Fruit fly (Drosophila melanogaster) whole organism, embryonic: ENCODE measurements around the gene Etl1.

ENCODE experiments used
- Atf6 ChIP-seq: fragments of 200-800 bp; sonication (Bioruptor generic); IDR thresholded peaks from 2 replicates; pipeline ENCODE4 v1.3.6; 2022; ENCODE audit warnings: missing biosample characterization, missing genetic modification characterization
- Bdp1 ChIP-seq: fragments of 200-800 bp; sonication (Bioruptor generic); optimal IDR thresholded peaks from 3 replicates; lab custom pipeline; 2016; ENCODE audit warnings: missing biosample characterization, missing genetic modification characterization
- CG10462 ChIP-seq: fragments of 200-800 bp; sonication (Bioruptor generic); optimal IDR thresholded peaks from 2 replicates; lab custom pipeline; 2016; ENCODE audit warnings: missing biosample characterization, missing genetic modification characterization
- CG10654 ChIP-seq: fragments of 200-800 bp; sonication (Bioruptor generic); optimal IDR thresholded peaks from 2 replicates; lab custom pipeline; 2016; ENCODE audit warnings: missing biosample characterization, missing genetic modification characterization
- CG11398 ChIP-seq: fragments of 200-800 bp; sonication (Bioruptor generic); optimal IDR thresholded peaks from 2 replicates; lab custom pipeline; 2016; ENCODE audit warnings: missing biosample characterization, missing genetic modification characterization
- CG12104 ChIP-seq: fragments of 200-800 bp; sonication (Bioruptor generic); optimal IDR thresholded peaks from 3 replicates; lab custom pipeline; 2016; ENCODE audit warnings: missing biosample characterization, missing genetic modification characterization
- CG1233 ChIP-seq: fragments of 200-800 bp; sonication (Bioruptor generic); optimal IDR thresholded peaks from 4 replicates; lab custom pipeline; 2018; ENCODE audit warnings: missing biosample characterization, mild to moderate bottlenecking, missing genetic modification characterization
- CG2116 ChIP-seq: fragments of 200-800 bp; sonication (Bioruptor generic); optimal IDR thresholded peaks from 3 replicates; lab custom pipeline; 2018; ENCODE audit warnings: missing biosample characterization, mild to moderate bottlenecking, missing genetic modification characterization
- CG2889 ChIP-seq: fragments of 200-800 bp; sonication (Bioruptor generic); IDR thresholded peaks from 3 replicates; pipeline ENCODE4 v1.3.6; 2022; ENCODE audit warnings: missing biosample characterization, missing genetic modification characterization
- CG30431 ChIP-seq: fragments of 200-800 bp; sonication (Bioruptor generic); optimal IDR thresholded peaks from 2 replicates; lab custom pipeline; 2017; ENCODE audit warnings: missing biosample characterization, missing genetic modification characterization
- CG31224 ChIP-seq: fragments of 200-800 bp; sonication (Bioruptor generic); IDR thresholded peaks from 2 replicates; pipeline ENCODE4 v1.3.6; 2022; ENCODE audit warnings: missing biosample characterization, missing genetic modification characterization
- CG32772 ChIP-seq: fragments of 200-800 bp; sonication (Bioruptor generic); IDR thresholded peaks from 2 replicates; pipeline ENCODE4 v1.3.6; 2022; ENCODE audit warnings: missing biosample characterization, missing genetic modification characterization
- CG43689 ChIP-seq: fragments of 200-800 bp; sonication (Bioruptor generic); IDR thresholded peaks from 2 replicates; pipeline ENCODE4 v1.3.6; 2022; ENCODE audit warnings: missing biosample characterization, missing genetic modification characterization
- CG6272 ChIP-seq: fragments of 200-800 bp; sonication (Bioruptor generic); IDR thresholded peaks from 2 replicates; pipeline ENCODE4 v1.3.6; 2022; ENCODE audit warnings: missing biosample characterization, missing genetic modification characterization
- CG6654 ChIP-seq: fragments of 200-800 bp; sonication (Bioruptor generic); optimal IDR thresholded peaks from 2 replicates; lab custom pipeline; 2017; ENCODE audit warnings: missing biosample characterization, mild to moderate bottlenecking, missing genetic modification characterization
- CG6791 ChIP-seq: fragments of 200-800 bp; sonication (Bioruptor generic); IDR thresholded peaks from 3 replicates; pipeline ENCODE4 v1.3.6; 2022; ENCODE audit warnings: missing biosample characterization, missing genetic modification characterization; ENCODE audit not compliant: partially characterized antibody
- CG7372 ChIP-seq: fragments of 200-800 bp; sonication (Bioruptor generic); IDR thresholded peaks from 2 replicates; pipeline ENCODE4 v1.3.6; 2022; ENCODE audit warnings: missing biosample characterization, missing genetic modification characterization
- CG8089 ChIP-seq: fragments of 200-800 bp; sonication (Bioruptor generic); optimal IDR thresholded peaks from 3 replicates; lab custom pipeline; 2016; ENCODE audit warnings: missing biosample characterization, missing genetic modification characterization
- CG9609 ChIP-seq: fragments of 200-800 bp; sonication (Bioruptor generic); optimal IDR thresholded peaks from 3 replicates; lab custom pipeline; 2016; ENCODE audit warnings: missing biosample characterization, missing genetic modification characterization
- CHES-1-like ChIP-seq: fragments of 200-800 bp; sonication (Bioruptor generic); optimal IDR thresholded peaks from 2 replicates; lab custom pipeline; 2016; ENCODE audit warnings: missing biosample characterization, missing genetic modification characterization
- Camta ChIP-seq: fragments of 200-800 bp; sonication (Bioruptor generic); optimal IDR thresholded peaks from 2 replicates; lab custom pipeline; 2016; ENCODE audit warnings: missing biosample characterization, missing genetic modification characterization
- CrebB ChIP-seq: fragments of 200-800 bp; sonication (Bioruptor generic); optimal IDR thresholded peaks from 3 replicates; lab custom pipeline; 2018; ENCODE audit warnings: missing biosample characterization, mild to moderate bottlenecking, missing genetic modification characterization
- Elba2 ChIP-seq: fragments of 200-800 bp; sonication (Bioruptor generic); optimal IDR thresholded peaks from 3 replicates; lab custom pipeline; 2016; ENCODE audit warnings: missing biosample characterization, missing genetic modification characterization
- MBD-R2 ChIP-seq: fragments of 200-800 bp; sonication (Bioruptor generic); IDR thresholded peaks from 2 replicates; pipeline ENCODE4 v1.3.6; 2022; ENCODE audit warnings: missing biosample characterization, missing genetic modification characterization
- MTF-1 ChIP-seq: fragments of 200-800 bp; sonication (Bioruptor generic); optimal IDR thresholded peaks from 2 replicates; lab custom pipeline; 2018; ENCODE audit warnings: missing biosample characterization, mild to moderate bottlenecking, missing genetic modification characterization, borderline replicate concordance
- Med ChIP-seq: fragments of 200-800 bp; sonication (Bioruptor generic); peaks from one replicate; lab custom pipeline; 2016; ENCODE audit warnings: missing biosample characterization, missing genetic modification characterization, mild to moderate bottlenecking, inconsistent platforms, moderate library complexity
- NC2β ChIP-seq: fragments of 200-800 bp; sonication (Bioruptor generic); optimal IDR thresholded peaks from 2 replicates; lab custom pipeline; 2016; ENCODE audit warnings: missing biosample characterization, missing genetic modification characterization
- Side ChIP-seq: fragments of 200-800 bp; sonication (Bioruptor generic); optimal IDR thresholded peaks from 2 replicates; lab custom pipeline; 2016; ENCODE audit warnings: missing biosample characterization, missing genetic modification characterization
- Six4 ChIP-seq: fragments of 200-800 bp; sonication (Bioruptor generic); optimal IDR thresholded peaks from 2 replicates; lab custom pipeline; 2016; ENCODE audit warnings: missing biosample characterization, missing genetic modification characterization
- Sox102F ChIP-seq: fragments of 200-800 bp; sonication (Bioruptor generic); optimal IDR thresholded peaks from 2 replicates; lab custom pipeline; 2018; ENCODE audit warnings: missing biosample characterization, mild to moderate bottlenecking, missing genetic modification characterization, moderate library complexity
- Sry-β ChIP-seq: fragments of 200-800 bp; sonication (Bioruptor generic); optimal IDR thresholded peaks from 2 replicates; lab custom pipeline; 2018; ENCODE audit warnings: missing biosample characterization, mild to moderate bottlenecking, missing genetic modification characterization, moderate library complexity
- Sry-δ ChIP-seq: fragments of 200-800 bp; sonication (Bioruptor generic); optimal IDR thresholded peaks from 2 replicates; lab custom pipeline; 2016; ENCODE audit warnings: missing biosample characterization, missing genetic modification characterization
- amos ChIP-seq: fragments of 200-800 bp; sonication (Bioruptor generic); IDR thresholded peaks from 2 replicates; pipeline ENCODE4 v1.3.6; 2022; ENCODE audit warnings: missing biosample characterization, missing genetic modification characterization; ENCODE audit not compliant: partially characterized antibody
- az2 ChIP-seq: fragments of 200-800 bp; sonication (Bioruptor generic); optimal IDR thresholded peaks from 3 replicates; lab custom pipeline; 2016; ENCODE audit warnings: missing biosample characterization, missing genetic modification characterization
- bowl ChIP-seq: fragments of 200-800 bp; sonication (Bioruptor generic); IDR thresholded peaks from 2 replicates; pipeline ENCODE4 v1.3.6; 2022; ENCODE audit warnings: missing biosample characterization, missing genetic modification characterization
- btn ChIP-seq: fragments of 200-800 bp; sonication (Bioruptor generic); optimal IDR thresholded peaks from 2 replicates; lab custom pipeline; 2016; ENCODE audit warnings: missing biosample characterization, missing genetic modification characterization
- crp ChIP-seq, 2 experiments: fragments of 200-800 bp; sonication (Bioruptor generic); optimal IDR thresholded peaks; 2 replicates in 1 of 2; 3 replicates in 1 of 2; lab custom pipeline; 2017; ENCODE audit warnings: missing biosample characterization in 2 of 2, missing genetic modification characterization in 2 of 2, mild to moderate bottlenecking in 1 of 2, moderate library complexity in 1 of 2
- da ChIP-seq: fragments of 200-800 bp; sonication (Bioruptor generic); optimal IDR thresholded peaks from 2 replicates; lab custom pipeline; 2016; ENCODE audit warnings: missing biosample characterization, missing genetic modification characterization
- dimm ChIP-seq: fragments of 200-800 bp; sonication (Bioruptor generic); IDR thresholded peaks from 2 replicates; pipeline ENCODE4 v1.3.6; 2022; ENCODE audit warnings: missing biosample characterization, missing genetic modification characterization
- emc ChIP-seq: fragments of 200-800 bp; sonication (Bioruptor generic); optimal IDR thresholded peaks from 2 replicates; lab custom pipeline; 2016; ENCODE audit warnings: missing biosample characterization, missing genetic modification characterization
- fd96Cb ChIP-seq: fragments of 200-800 bp; sonication (Bioruptor generic); optimal IDR thresholded peaks from 2 replicates; lab custom pipeline; 2018; ENCODE audit warnings: missing biosample characterization, mild to moderate bottlenecking, missing genetic modification characterization, moderate library complexity
- hbn ChIP-seq: fragments of 200-800 bp; sonication (Bioruptor generic); IDR thresholded peaks from 2 replicates; pipeline ENCODE4 v1.3.6; 2022; ENCODE audit warnings: missing biosample characterization, missing genetic modification characterization; ENCODE audit not compliant: partially characterized antibody
- odd ChIP-seq: fragments of 200-800 bp; sonication (Bioruptor generic); optimal IDR thresholded peaks from 2 replicates; lab custom pipeline; 2017; ENCODE audit warnings: missing biosample characterization, mild to moderate bottlenecking, missing genetic modification characterization
- pho ChIP-seq: fragments of 200-800 bp; sonication (Bioruptor generic); optimal IDR thresholded peaks from 2 replicates; lab custom pipeline; 2016; ENCODE audit warnings: missing biosample characterization, missing genetic modification characterization
- pnt ChIP-seq: fragments of 200-800 bp; sonication (Bioruptor generic); optimal IDR thresholded peaks from 3 replicates; lab custom pipeline; 2016; ENCODE audit warnings: missing biosample characterization, missing genetic modification characterization
- sug ChIP-seq: fragments of 200-800 bp; optimal IDR thresholded peaks from 2 replicates; lab custom pipeline; 2019; ENCODE audit warnings: missing biosample characterization, mild to moderate bottlenecking, missing genetic modification characterization, moderate library complexity
- tap ChIP-seq: fragments of 200-800 bp; optimal IDR thresholded peaks from 3 replicates; lab custom pipeline; 2019; ENCODE audit warnings: missing biosample characterization, mild to moderate bottlenecking, missing genetic modification characterization, moderate library complexity
- unc-4 ChIP-seq: fragments of 200-800 bp; sonication (Bioruptor generic); IDR thresholded peaks from 2 replicates; pipeline ENCODE4 v1.3.6; 2022; ENCODE audit warnings: missing biosample characterization, missing genetic modification characterization; ENCODE audit not compliant: partially characterized antibody
- wdn ChIP-seq: fragments of 200-800 bp; sonication (Bioruptor generic); IDR thresholded peaks from 2 replicates; pipeline ENCODE4 v1.3.6; 2022; ENCODE audit warnings: missing biosample characterization, missing genetic modification characterization
- zf30C ChIP-seq: fragments of 200-800 bp; sonication (Bioruptor generic); optimal IDR thresholded peaks from 3 replicates; lab custom pipeline; 2018; ENCODE audit warnings: missing biosample characterization, mild to moderate bottlenecking, missing genetic modification characterization

Gene Etl1

DNA sequence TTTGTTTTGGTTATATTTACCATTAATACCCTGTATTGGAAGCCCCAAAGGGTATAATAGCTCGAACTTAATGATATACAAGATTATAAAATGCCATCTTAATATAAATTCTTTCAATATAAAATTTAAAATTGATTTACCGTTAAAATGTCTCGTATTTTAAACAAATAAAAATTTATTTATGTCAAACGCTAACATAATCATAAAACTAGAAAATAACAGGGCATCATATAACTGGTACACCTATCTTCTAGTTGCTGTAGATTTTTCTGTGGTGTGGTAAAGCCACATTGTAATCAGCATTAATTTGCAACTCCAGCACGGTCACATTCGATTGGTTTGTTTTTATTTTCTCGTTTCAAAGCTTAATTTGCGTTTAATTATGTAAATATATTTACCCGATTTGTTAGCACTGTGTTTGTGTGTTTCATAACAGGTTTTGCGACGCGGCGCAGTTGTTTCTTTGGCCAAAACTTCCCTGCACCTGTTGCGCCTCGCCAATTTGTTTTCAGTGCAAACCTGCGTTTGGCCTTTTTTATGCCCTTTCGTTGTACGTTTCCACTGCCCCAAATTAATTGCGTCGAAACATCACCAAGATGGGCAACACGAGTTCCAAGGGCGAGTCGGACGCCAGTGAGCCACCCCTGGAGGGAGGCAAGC lies 44.7 kb upstream of the Etl1 start, which contains the start of the genes CG4658 and CG5846 (continued):
- TF ChIP-seq CG8089 (GFP tag; lab: Kevin White, UChicago) (peak; percentile 72), da (GFP tag; lab: Kevin White, UChicago) (peak; percentile 82), CG31224 (GFP tag; lab: Robert Waterston, UW) (peak; percentile 90), Sry-β (GFP tag; lab: Kevin White, UChicago) (peak; percentile 39), CG7372 (GFP tag; lab: Robert Waterston, UW) (peak; percentile 81), wdn (GFP tag; lab: Robert Waterston, UW) (peak; percentile 87), hbn (GFP tag; lab: Robert Waterston, UW) (no peak), unc-4 (no peak), CG43689 (peak; percentile 64; the same call in 1 of the 2 replicates), Elba2 (GFP tag; lab: Kevin White, UChicago) (peak; percentile 61), CG10462 (GFP tag; lab: Kevin White, UChicago) (peak; percentile 93), fd96Cb (tag; lab: Kevin White, UChicago) (peak; percentile 95), dimm (peak; percentile 76), crp (GFP tag; optimal IDR thresholded peaks at IDR 0.05; lab: Kevin White, UChicago) (peak in 1 of 2 experiments; percentile 60), CG30431 (peak; percentile 73), pnt (peak; percentile 58), CG10654 (GFP tag; lab: Kevin White, UChicago) (peak; percentile 93), CrebB (tag; lab: Kevin White, UChicago) (peak; percentile 76), NC2β (GFP tag; lab: Kevin White, UChicago) (peak; percentile 84), Sox102F (peak; percentile 98), odd (GFP tag; lab: Kevin White, UChicago) (peak; percentile 89), CG1233 (GFP tag; lab: Kevin White, UChicago) (peak; percentile 89), emc (GFP tag; lab: Kevin White, UChicago) (peak; percentile 30), az2 (peak; percentile 96), zf30C (GFP tag; lab: Kevin White, UChicago) (peak; percentile 25), MBD-R2 (peak; percentile 92), amos (GFP tag; lab: Robert Waterston, UW) (no peak), Sry-δ (peak; percentile 44), CG6654 (peak; percentile 45), Six4 (GFP tag; lab: Kevin White, UChicago) (peak; percentile 94), sug (tag; lab: Kevin White, UChicago) (peak; percentile 85), Camta (peak; percentile 82), btn (GFP tag; lab: Kevin White, UChicago) (no peak), CG2116 (GFP tag; lab: Kevin White, UChicago) (peak; percentile 91), CG11398 (GFP tag; lab: Kevin White, UChicago) (peak; percentile 78), CG6272 (peak; percentile 93), Bdp1 (GFP tag; lab: Kevin White, UChicago) (peak; percentile 80), pho (GFP tag; lab: Kevin White, UChicago) (peak; percentile 89), Atf6 (peak; percentile 95), Med (GFP tag; lab: Kevin White, UChicago) (peak; percentile 88), MTF-1 (GFP tag; lab: Kevin White, UChicago) (peak; percentile 77), CG6791 (GFP tag; lab: Robert Waterston, UW) (no peak), CG12104 (peak; percentile 85), CG32772 (GFP tag; lab: Robert Waterston, UW) (peak; percentile 97), bowl (GFP tag; lab: Robert Waterston, UW) (peak; percentile 81), CG2889 (peak; percentile 89), CHES-1-like (GFP tag; lab: Kevin White, UChicago) (peak; percentile 71), Side (GFP tag; lab: Kevin White, UChicago) (peak; percentile 54), CG9609 (GFP tag; lab: Kevin White, UChicago) (peak; percentile 64), tap (tag; lab: Kevin White, UChicago) (peak; percentile 92)
